Worm (Caenorhabditis elegans): ENCODE data around the gene rpt-6.
A peak's percentile ranks its signal among the peaks of the same experiment; 100 is the strongest.

The rpt-6 gene

ce11 chrIII:12399709-12400108 is 29.5 kb downstream of the rpt-6 start (continued):
- TF ChIP-seq unc-55 (GFP tag; optimal IDR thresholded peaks at IDR 0.05): no peak
- peak; percentile 61 for TF ChIP-seq pat-9 (tag; optimal IDR thresholded peaks at IDR 0.05)
- peak; percentile 56 for TF ChIP-seq ceh-19 (GFP tag; optimal IDR thresholded peaks at IDR 0.05)
- no peak for TF ChIP-seq hlh-30 (tag; optimal IDR thresholded peaks at IDR 0.05; ENCODE audit: insufficient read depth)
- peak; percentile 36 for TF ChIP-seq sox-4 (tag; optimal IDR thresholded peaks at IDR 0.05)
- no peak for TF ChIP-seq ceh-2 (tag; optimal IDR thresholded peaks at IDR 0.05)
- TF ChIP-seq ceh-48 (tag; optimal IDR thresholded peaks at IDR 0.05): peak; percentile 13
- TF ChIP-seq hlh-8 (tag; optimal IDR thresholded peaks at IDR 0.05): no peak
- no peak for TF ChIP-seq ceh-14 (tag; optimal IDR thresholded peaks at IDR 0.05)
- TF ChIP-seq ahr-1 (tag; optimal IDR thresholded peaks at IDR 0.05): no peak
- TF ChIP-seq ceh-6 (GFP tag; optimal IDR thresholded peaks at IDR 0.05): peak; percentile 54
- TF ChIP-seq unc-3 (GFP tag; conservative IDR thresholded peaks at IDR 0.05): peak; percentile 48; the same call in 1 of the 2 replicates
- peak; percentile 20 for TF ChIP-seq unc-3 (tag; optimal IDR thresholded peaks at IDR 0.05)
- TF ChIP-seq K09A11.1 (tag; optimal IDR thresholded peaks at IDR 0.05; ENCODE audit: insufficient read depth): no peak
- TF ChIP-seq ttx-3 (tag; optimal IDR thresholded peaks at IDR 0.05): peak; percentile 32
- TF ChIP-seq hlh-13 (GFP tag; optimal IDR thresholded peaks at IDR 0.05): peak; percentile 1
- TF ChIP-seq odd-2 (tag; optimal IDR thresholded peaks at IDR 0.05): no peak
- peak; percentile 58 for TF ChIP-seq C08G9.2 (tag; optimal IDR thresholded peaks at IDR 0.05)
- TF ChIP-seq lin-11 (tag; optimal IDR thresholded peaks at IDR 0.05): peak; percentile 44
- TF ChIP-seq ets-4 (tag; optimal IDR thresholded peaks at IDR 0.05): no peak
- TF ChIP-seq unc-42 (tag; optimal IDR thresholded peaks at IDR 0.05): no peak
- TF ChIP-seq ama-1 (optimal IDR thresholded peaks at IDR 0.05): no peak
- peak; percentile 12 for TF ChIP-seq ceh-34 (tag; optimal IDR thresholded peaks at IDR 0.05)
- 0 out of 2 replicates have a peak, but pooled peaks have one; percentile 42 for TF ChIP-seq ceh-45 (GFP tag; IDR thresholded peaks at IDR 0.05)
- peak; percentile 32 for TF ChIP-seq unc-86 (tag; optimal IDR thresholded peaks at IDR 0.05)
- 0 out of 2 replicates have a peak, but pooled peaks have one; percentile 42 for TF ChIP-seq sox-2 (GFP tag; IDR thresholded peaks at IDR 0.05)
- TF ChIP-seq rnt-1 (tag; optimal IDR thresholded peaks at IDR 0.05): peak; percentile 10
- no peak for TF ChIP-seq nfya-1 (tag; optimal IDR thresholded peaks at IDR 0.05)
- no peak for TF ChIP-seq pha-2 (tag; optimal IDR thresholded peaks at IDR 0.05)
- TF ChIP-seq hlh-15 (tag; optimal IDR thresholded peaks at IDR 0.05): peak; percentile 7
- TF ChIP-seq hlh-6 (tag; optimal IDR thresholded peaks at IDR 0.05): no peak
- TF ChIP-seq elt-4 (tag; optimal IDR thresholded peaks at IDR 0.05): no peak
- TF ChIP-seq ceh-18 (tag; optimal IDR thresholded peaks at IDR 0.05): peak; percentile 16
- no peak for TF ChIP-seq fkh-10 (GFP tag; optimal IDR thresholded peaks at IDR 0.05)
- TF ChIP-seq pha-4 (tag; optimal IDR thresholded peaks at IDR 0.05): no peak
- no peak for TF ChIP-seq lim-6 (tag; optimal IDR thresholded peaks at IDR 0.05)
- no peak for TF ChIP-seq tbx-2 (tag; optimal IDR thresholded peaks at IDR 0.05)

ce11 chrIII:12410304-12410703 is 40.0 kb downstream of the rpt-6 start:
- TF ChIP-seq dve-1 (tag; optimal IDR thresholded peaks at IDR 0.05): no peak
- no peak for TF ChIP-seq ceh-18 (tag; optimal IDR thresholded peaks at IDR 0.05)
- TF ChIP-seq tbx-7 (tag; optimal IDR thresholded peaks at IDR 0.05): no peak
- no peak for TF ChIP-seq K02D7.2 (tag; optimal IDR thresholded peaks at IDR 0.05)

- TF ChIP-seq che-1 (tag; optimal IDR thresholded peaks at IDR 0.05) (no peak), ceh-48 (tag; optimal IDR thresholded peaks at IDR 0.05) (peak; percentile 71)
Measured at ce11 chrIII:12411059-12411458, 40.8 kb downstream of the rpt-6 start.
